Worm (Caenorhabditis elegans) whole organism, L3 larva: ENCODE measurements around the gene fbxb-88.

Experiments
- ama-1 ChIP-seq: fragments of 150-350 bp; optimal IDR thresholded peaks from 2 replicates; lab custom pipeline; 2018
- jun-1 ChIP-seq: fragments of 150-350 bp; optimal IDR thresholded peaks from 2 replicates; lab custom pipeline; 2014; ENCODE audit warnings: missing biosample characterization, missing genetic modification reagents, missing genetic modification characterization

ce11 chrII:4856113-4856512 lies 28.4 kb upstream of the fbxb-88 start:
- peak; percentile 10 for TF ChIP-seq jun-1 (tag; lab: Kevin White, UChicago)
- TF ChIP-seq ama-1 (lab: Kevin White, UChicago): no peak
